Worm (Caenorhabditis elegans) whole organism, early embryonic: ENCODE data around the gene cul-6.

Source experiments
- ama-1 ChIP-seq: fragments of 150-350 bp; optimal IDR thresholded peaks from 2 replicates; lab custom pipeline; 2014
- ceh-13 ChIP-seq: fragments of 200-800 bp; sonication (Bioruptor generic); optimal IDR thresholded peaks from 2 replicates; lab custom pipeline; 2018; ENCODE audit warnings: mild to moderate bottlenecking, missing genetic modification characterization, missing compliant biosample characterization
- ceh-36 ChIP-seq: sonication (generic microtip); optimal IDR thresholded peaks from 2 replicates; lab custom pipeline; 2016; ENCODE audit warnings: missing genetic modification characterization, inconsistent platforms, missing compliant biosample characterization
- flt-1 ChIP-seq: fragments of 200-800 bp; sonication (Bioruptor generic); IDR thresholded peaks from 2 replicates; pipeline ENCODE4 v1.3.6; 2022; ENCODE audit warnings: missing genetic modification characterization, missing compliant biosample characterization
- hmbx-1 ChIP-seq: sonication (generic microtip); optimal IDR thresholded peaks from 2 replicates; lab custom pipeline; 2016; ENCODE audit warnings: mild to moderate bottlenecking, missing genetic modification characterization, missing compliant biosample characterization
- hmg-4 ChIP-seq: fragments of 200-800 bp; sonication (Bioruptor generic); optimal IDR thresholded peaks from 2 replicates; lab custom pipeline; 2018; ENCODE audit warnings: mild to moderate bottlenecking, missing genetic modification characterization, missing compliant biosample characterization
- hnd-1 ChIP-seq: sonication (generic microtip); optimal IDR thresholded peaks from 2 replicates; lab custom pipeline; 2016; ENCODE audit warnings: missing genetic modification characterization, missing compliant biosample characterization
- pes-1 ChIP-seq: fragments of 200-800 bp; sonication (Bioruptor generic); IDR thresholded peaks from 2 replicates; pipeline ENCODE4 v1.3.6; 2022; ENCODE audit warnings: missing genetic modification reagents, missing genetic modification characterization, missing compliant biosample characterization
- tbx-11 ChIP-seq: fragments of 200-800 bp; sonication (Bioruptor generic); IDR thresholded peaks from 2 replicates; pipeline ENCODE4 v1.3.6; 2022; ENCODE audit warnings: missing genetic modification characterization, missing compliant biosample characterization

DNA sequence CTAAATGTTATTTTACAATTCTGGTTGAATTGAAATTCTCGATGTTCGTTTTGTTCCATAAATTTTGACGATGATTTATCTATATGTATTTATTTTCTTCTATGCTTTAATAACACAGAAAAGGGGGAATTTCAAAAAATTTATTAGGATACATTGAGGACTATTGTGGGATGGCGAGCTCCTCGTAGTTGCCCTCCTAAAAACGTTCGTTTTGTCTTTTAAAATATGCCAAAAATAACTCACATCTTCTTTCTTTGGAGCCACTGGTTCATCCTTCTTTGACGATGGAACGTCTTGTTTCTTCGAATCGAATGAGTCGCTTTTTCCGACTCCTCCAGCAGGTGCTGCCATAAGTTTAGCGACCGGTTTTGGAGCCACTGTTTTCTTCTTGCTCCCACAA, 19.7 kb downstream of the cul-6 start:
- TF ChIP-seq ama-1 (lab: Kevin White, UChicago) (no peak), ceh-13 (no peak), tbx-11 (GFP tag; lab: Robert Waterston, UW) (no peak), hnd-1 (tag; lab: Kevin White, UChicago) (no peak), flt-1 (no peak), pes-1 (GFP tag; lab: Robert Waterston, UW) (no peak), hmbx-1 (tag; lab: Kevin White, UChicago) (no peak), hmg-4 (GFP tag; lab: Kevin White, UChicago) (no peak), ceh-36 (tag; lab: Kevin White, UChicago) (no peak)
